Worm (Caenorhabditis elegans) whole organism, L3 larva: ENCODE results near the gene clec-230.

Experiments
- ama-1 ChIP-seq: fragments of 150-350 bp; optimal IDR thresholded peaks from 2 replicates; lab custom pipeline; 2018
- elt-1 ChIP-seq: fragments of 150-350 bp; optimal IDR thresholded peaks from 2 replicates; lab custom pipeline; 2014; ENCODE audit warnings: missing biosample characterization, missing genetic modification characterization
- fkh-2 ChIP-seq: fragments of 150-350 bp; optimal IDR thresholded peaks from 2 replicates; lab custom pipeline; 2014; ENCODE audit warnings: missing biosample characterization, missing genetic modification reagents, missing genetic modification characterization
- lin-15B ChIP-seq: fragments of 150-350 bp; optimal IDR thresholded peaks from 2 replicates; lab custom pipeline; 2014; ENCODE audit warnings: missing biosample characterization, missing genetic modification characterization
- lin-39 ChIP-seq: fragments of 150-350 bp; optimal IDR thresholded peaks from 2 replicates; lab custom pipeline; 2018; ENCODE audit warnings: missing biosample characterization, missing genetic modification reagents, missing genetic modification characterization
- nhr-12 ChIP-seq: fragments of 150-350 bp; optimal IDR thresholded peaks from 2 replicates; lab custom pipeline; 2014; ENCODE audit warnings: missing biosample characterization, missing genetic modification characterization
- nhr-237 ChIP-seq: fragments of 150-350 bp; optimal IDR thresholded peaks from 2 replicates; lab custom pipeline; 2014; ENCODE audit warnings: missing biosample characterization, missing genetic modification characterization
- nhr-76 ChIP-seq: fragments of 150-350 bp; sonication (generic microtip); optimal IDR thresholded peaks from 5 replicates; lab custom pipeline; 2014; ENCODE audit warnings: missing biosample characterization, missing genetic modification characterization
- nhr-77 ChIP-seq: fragments of 150-350 bp; optimal IDR thresholded peaks from 2 replicates; lab custom pipeline; 2014; ENCODE audit warnings: missing biosample characterization, missing genetic modification characterization
- pha-4 ChIP-seq: fragments of 150-350 bp; optimal IDR thresholded peaks from 2 replicates; lab custom pipeline; 2014; ENCODE audit warnings: missing biosample characterization, missing genetic modification reagents, missing genetic modification characterization
- sea-2 ChIP-seq: fragments of 150-350 bp; sonication (generic microtip); optimal IDR thresholded peaks from 4 replicates; lab custom pipeline; 2014; ENCODE audit warnings: missing biosample characterization, missing genetic modification reagents, missing genetic modification characterization
- skn-1 ChIP-seq: fragments of 150-350 bp; optimal IDR thresholded peaks from 2 replicates; lab custom pipeline; 2014; ENCODE audit warnings: missing biosample characterization, missing genetic modification characterization
- tbx-2 ChIP-seq: sonication (generic microtip); optimal IDR thresholded peaks from 2 replicates; lab custom pipeline; 2016; ENCODE audit warnings: mild to moderate bottlenecking, missing genetic modification characterization, missing compliant biosample characterization
- unc-62 ChIP-seq: fragments of 150-350 bp; sonication (generic microtip); optimal IDR thresholded peaks from 4 replicates; lab custom pipeline; 2014; ENCODE audit warnings: missing biosample characterization, missing genetic modification reagents, missing genetic modification characterization

- TF ChIP-seq nhr-77 (tag; lab: Kevin White, UChicago) (no peak), pha-4 (tag; lab: Kevin White, UChicago) (no peak), unc-62 (GFP tag; lab: Kevin White, UChicago) (no peak), lin-39 (no peak), ama-1 (no peak), nhr-12 (no peak), nhr-76 (no peak), lin-15B (tag; lab: Kevin White, UChicago) (no peak), elt-1 (tag; lab: Kevin White, UChicago) (no peak), nhr-237 (tag; lab: Kevin White, UChicago) (no peak), skn-1 (no peak), sea-2 (GFP tag; lab: Kevin White, UChicago) (no peak), tbx-2 (tag; lab: Kevin White, UChicago) (no peak), fkh-2 (no peak)
Observed at ce11 chrV:15397139-15397538, 48.2 kb upstream of the clec-230 start.
